Worm (Caenorhabditis elegans): ENCODE data around the gene R01H2.2.

The R01H2.2 gene

ce11 chrIII:7021156-7021637 lies 35.1 kb upstream of the R01H2.2 start, which contains the start of gene rfl-1 (continued):
- TF ChIP-seq F44E2.7 (GFP tag; IDR thresholded peaks at IDR 0.05): no peak
- TF ChIP-seq dve-1 (tag; optimal IDR thresholded peaks at IDR 0.05; ENCODE audit: insufficient read depth): peak; percentile 40
- no peak for TF ChIP-seq daf-19 (GFP tag; conservative IDR thresholded peaks at IDR 0.05)
- TF ChIP-seq hlh-11 (tag; optimal IDR thresholded peaks at IDR 0.05): peak; percentile 2
- TF ChIP-seq unc-62 (GFP tag; optimal IDR thresholded peaks at IDR 0.05 in 1 of 2): peak in 1 of 2 experiments; percentile 81
- no peak for TF ChIP-seq unc-62 (tag; optimal IDR thresholded peaks at IDR 0.05)

ce11 chrIII:7025839-7026238 lies 30.5 kb upstream of the R01H2.2 start:
- no peak for TF ChIP-seq zip-2 (tag; optimal IDR thresholded peaks at IDR 0.05)
- TF ChIP-seq mxl-2 (GFP tag; conservative IDR thresholded peaks at IDR 0.05): peak; percentile 55; the same call in 1 of the 2 replicates
- TF ChIP-seq egl-43 (GFP tag; IDR thresholded peaks at IDR 0.05): 0 out of 2 replicates have a peak, but pooled peaks have one; percentile 37
- TF ChIP-seq set-16 (GFP tag; IDR thresholded peaks at IDR 0.05): peak; percentile 98
- TF ChIP-seq php-3 (GFP tag; IDR thresholded peaks at IDR 0.05): no peak
- TF ChIP-seq tag-97 (GFP tag; IDR thresholded peaks at IDR 0.05): no peak
- TF ChIP-seq dve-1 (tag; optimal IDR thresholded peaks at IDR 0.05; ENCODE audit: insufficient read depth): no peak
- TF ChIP-seq pha-4 (GFP tag; IDR thresholded peaks at IDR 0.05): peak; percentile 66; the same call in 1 of the 2 replicates
- TF ChIP-seq pha-4 (tag; optimal IDR thresholded peaks at IDR 0.05): no peak

- TF ChIP-seq snpc-1.2 (GFP tag; IDR thresholded peaks at IDR 0.05) (no peak), lin-13 (GFP tag; optimal IDR thresholded peaks at IDR 0.05) (no peak), ctbp-1 (GFP tag; IDR thresholded peaks at IDR 0.05) (no peak), daf-8 (GFP tag; IDR thresholded peaks at IDR 0.05) (no peak), lsy-2 (tag; optimal IDR thresholded peaks at IDR 0.05) (no peak), cey-2 (tag; optimal IDR thresholded peaks at IDR 0.05; ENCODE audit: borderline replicate concordance, insufficient read depth) (no peak), ceh-62 (tag; optimal IDR thresholded peaks at IDR 0.05) (no peak)
Measured at ce11 chrIII:7029105-7029504, 27.2 kb upstream of the R01H2.2 start, which contains the start of gene cyk-1. cyk-1 (minus strand) TSS chrIII:7029205.

ce11 chrIII:7030044-7030804 lies 26.1 kb upstream of the R01H2.2 start:
- peak; percentile 43 for TF ChIP-seq mep-1 (tag; optimal IDR thresholded peaks at IDR 0.05)
- peak; percentile 30 for TF ChIP-seq rbr-2 (tag; optimal IDR thresholded peaks at IDR 0.05)
- TF ChIP-seq duxl-1 (tag; optimal IDR thresholded peaks at IDR 0.05; ENCODE audit: poor library complexity): peak; percentile 52
- peak; percentile 1 for TF ChIP-seq gei-8 (GFP tag; optimal IDR thresholded peaks at IDR 0.05)
- TF ChIP-seq aha-1 (tag): peak; percentile 48
- no peak for TF ChIP-seq nhr-41 (GFP tag; IDR thresholded peaks at IDR 0.05)
- no peak for TF ChIP-seq nhr-48 (tag; optimal IDR thresholded peaks at IDR 0.05)
- peak in 1 of 2 experiments; percentile 67 for TF ChIP-seq daf-16 (GFP tag; optimal IDR thresholded peaks at IDR 0.05)
- TF ChIP-seq daf-16 (tag; optimal IDR thresholded peaks at IDR 0.05): peak; percentile 50
- peak; percentile 29 for TF ChIP-seq Y5F2A.4 (GFP tag; optimal IDR thresholded peaks at IDR 0.05)
- no peak for TF ChIP-seq lin-39 (tag; optimal IDR thresholded peaks at IDR 0.05)
- TF ChIP-seq lim-7 (GFP tag; IDR thresholded peaks at IDR 0.05): 0 out of 2 replicates have a peak, but pooled peaks have one; percentile 44
- TF ChIP-seq lin-29 (GFP tag; IDR thresholded peaks at IDR 0.05): no peak
- TF ChIP-seq arid-1 (GFP tag; conservative IDR thresholded peaks at IDR 0.05): peak; percentile 79
- peak; percentile 56 for TF ChIP-seq tra-1 (GFP tag; IDR thresholded peaks at IDR 0.05)
- no peak for TF ChIP-seq nhr-102 (tag; optimal IDR thresholded peaks at IDR 0.05)
- TF ChIP-seq mdl-1 (tag; optimal IDR thresholded peaks at IDR 0.05): no peak
- TF ChIP-seq mxl-3 (GFP tag; optimal IDR thresholded peaks at IDR 0.05): no peak
- no peak for TF ChIP-seq jun-1 (tag; optimal IDR thresholded peaks at IDR 0.05)
- TF ChIP-seq mes-2 (tag; optimal IDR thresholded peaks at IDR 0.05; ENCODE audit: poor library complexity, severe bottlenecking): peak; percentile 62
- TF ChIP-seq lin-15B (tag; optimal IDR thresholded peaks at IDR 0.05): no peak
- TF ChIP-seq Y75B8A.6 (GFP tag; IDR thresholded peaks at IDR 0.05): no peak
- peak; percentile 62 for TF ChIP-seq lin-38 (GFP tag; IDR thresholded peaks at IDR 0.05)
- peak; percentile 12 for TF ChIP-seq F37D6.2 (tag; optimal IDR thresholded peaks at IDR 0.05)

Measured in whole organism, L4 larva.